Fruit fly (Drosophila melanogaster) whole organism, embryonic: Measurements from ENCODE around the gene Hsp60B.

Source experiments
- Ada2b ChIP-seq: fragments of 200-800 bp; sonication (Bioruptor generic); IDR thresholded peaks from 2 replicates; pipeline ENCODE4 v1.3.6; 2022; ENCODE audit warnings: missing biosample characterization, missing genetic modification characterization
- Adf1 ChIP-seq: fragments of 200-800 bp; sonication (Bioruptor generic); IDR thresholded peaks from 2 replicates; pipeline ENCODE4 v1.3.6; 2022; ENCODE audit warnings: missing biosample characterization, missing genetic modification characterization
- Aef1 ChIP-seq: fragments of 200-800 bp; sonication (Bioruptor generic); IDR thresholded peaks from 3 replicates; pipeline ENCODE4 v1.3.6; 2022; ENCODE audit warnings: missing biosample characterization, missing genetic modification characterization
- B-H1 ChIP-seq: fragments of 200-800 bp; sonication (Bioruptor generic); IDR thresholded peaks from 3 replicates; pipeline ENCODE4 v1.3.6; 2022; ENCODE audit warnings: missing biosample characterization, missing genetic modification characterization
- Bdp1 ChIP-seq: fragments of 200-800 bp; sonication (Bioruptor generic); optimal IDR thresholded peaks from 3 replicates; lab custom pipeline; 2016; ENCODE audit warnings: missing biosample characterization, missing genetic modification characterization
- Bgb ChIP-seq: fragments of 200-800 bp; sonication (Bioruptor generic); IDR thresholded peaks from 2 replicates; pipeline ENCODE4 v1.3.6; 2022; ENCODE audit warnings: missing biosample characterization, missing genetic modification characterization; ENCODE audit not compliant: partially characterized antibody
- Bteb2 ChIP-seq: fragments of 200-800 bp; sonication (Bioruptor generic); optimal IDR thresholded peaks from 2 replicates; lab custom pipeline; 2016; ENCODE audit warnings: missing biosample characterization, missing genetic modification characterization
- CG12104 ChIP-seq: fragments of 200-800 bp; sonication (Bioruptor generic); optimal IDR thresholded peaks from 3 replicates; lab custom pipeline; 2016; ENCODE audit warnings: missing biosample characterization, missing genetic modification characterization
- CG14014 ChIP-seq: fragments of 200-800 bp; sonication (Bioruptor generic); IDR thresholded peaks from 2 replicates; pipeline ENCODE4 v1.3.6; 2022; ENCODE audit warnings: missing biosample characterization, missing genetic modification characterization
- CG15514 ChIP-seq: fragments of 200-800 bp; sonication (Bioruptor generic); optimal IDR thresholded peaks from 3 replicates; lab custom pipeline; 2017; ENCODE audit warnings: missing biosample characterization, missing genetic modification characterization, mild to moderate bottlenecking, moderate library complexity, missing genetic modification reagents
- CG1647 ChIP-seq: fragments of 200-800 bp; sonication (Bioruptor generic); optimal IDR thresholded peaks from 3 replicates; lab custom pipeline; 2016; ENCODE audit warnings: missing biosample characterization, missing genetic modification characterization
- CG16863 ChIP-seq: fragments of 200-800 bp; sonication (Bioruptor generic); optimal IDR thresholded peaks from 3 replicates; lab custom pipeline; 2016; ENCODE audit warnings: missing biosample characterization, missing genetic modification characterization
- CG17568 ChIP-seq: fragments of 200-800 bp; sonication (Bioruptor generic); optimal IDR thresholded peaks from 2 replicates; lab custom pipeline; 2018; ENCODE audit warnings: missing biosample characterization, mild to moderate bottlenecking, missing genetic modification characterization, moderate library complexity
- CG42726 ChIP-seq: fragments of 200-800 bp; sonication (Bioruptor generic); IDR thresholded peaks from 2 replicates; pipeline ENCODE4 v1.3.6; 2022; ENCODE audit warnings: missing biosample characterization, missing genetic modification characterization; ENCODE audit not compliant: partially characterized antibody
- CG4707 ChIP-seq: fragments of 200-800 bp; sonication (Bioruptor generic); optimal IDR thresholded peaks from 2 replicates; lab custom pipeline; 2018; ENCODE audit warnings: missing biosample characterization, mild to moderate bottlenecking, missing genetic modification characterization, moderate library complexity
- CG7745 ChIP-seq: fragments of 200-800 bp; sonication (Bioruptor generic); optimal IDR thresholded peaks from 2 replicates; lab custom pipeline; 2018; ENCODE audit warnings: missing biosample characterization, mild to moderate bottlenecking, missing genetic modification characterization, moderate library complexity
- CG7928 ChIP-seq: fragments of 200-800 bp; sonication (Bioruptor generic); optimal IDR thresholded peaks from 2 replicates; lab custom pipeline; 2017; ENCODE audit warnings: missing biosample characterization, mild to moderate bottlenecking, missing genetic modification characterization
- CG8478 ChIP-seq: fragments of >200 bp; optimal IDR thresholded peaks from 2 replicates; lab custom pipeline; 2018
- CkIIα-i1 ChIP-seq: fragments of 200-800 bp; sonication (Bioruptor generic); IDR thresholded peaks from 2 replicates; pipeline ENCODE4 v1.3.6; 2022; ENCODE audit warnings: missing biosample characterization, missing genetic modification characterization
- CrebB ChIP-seq: fragments of 200-800 bp; sonication (Bioruptor generic); optimal IDR thresholded peaks from 3 replicates; lab custom pipeline; 2018; ENCODE audit warnings: missing biosample characterization, mild to moderate bottlenecking, missing genetic modification characterization
- Dad ChIP-seq: fragments of 200-800 bp; sonication (Bioruptor generic); optimal IDR thresholded peaks from 3 replicates; lab custom pipeline; 2016; ENCODE audit warnings: missing biosample characterization, missing genetic modification characterization
- Dek ChIP-seq: fragments of 200-800 bp; sonication (Bioruptor generic); optimal IDR thresholded peaks from 3 replicates; lab custom pipeline; 2019; ENCODE audit warnings: missing biosample characterization, mild to moderate bottlenecking, missing genetic modification characterization, moderate library complexity
- Dip3 ChIP-seq: fragments of 200-800 bp; sonication (Bioruptor generic); optimal IDR thresholded peaks from 3 replicates; lab custom pipeline; 2016; ENCODE audit warnings: missing biosample characterization, missing genetic modification characterization
- Eip74EF ChIP-seq, 2 experiments: fragments of 200-800 bp in 1 of 2; fragments of >200 bp in 1 of 2; sonication (Bioruptor generic) in 1 of 2; optimal IDR thresholded peaks; 2 replicates each; lab custom pipeline; 2017 to 2019; ENCODE audit warnings: missing biosample characterization in 2 of 2, missing genetic modification characterization in 2 of 2, mild to moderate bottlenecking in 1 of 2, moderate library complexity in 1 of 2
- Fer2 ChIP-seq: fragments of 200-800 bp; sonication (Bioruptor generic); optimal IDR thresholded peaks from 2 replicates; lab custom pipeline; 2018; ENCODE audit warnings: missing biosample characterization, mild to moderate bottlenecking, missing genetic modification characterization, moderate library complexity
- Gug ChIP-seq: fragments of 200-800 bp; sonication (Bioruptor generic); IDR thresholded peaks from 4 replicates; pipeline ENCODE4 v1.3.6; 2022; ENCODE audit warnings: missing biosample characterization, missing genetic modification characterization
- H15 ChIP-seq: fragments of 200-800 bp; sonication (Bioruptor generic); IDR thresholded peaks from 3 replicates; pipeline ENCODE4 v1.3.6; 2022; ENCODE audit warnings: missing biosample characterization, missing genetic modification characterization
- Hmx ChIP-seq: fragments of 200-800 bp; sonication (Bioruptor generic); optimal IDR thresholded peaks from 2 replicates; lab custom pipeline; 2016; ENCODE audit warnings: missing biosample characterization, missing genetic modification characterization
- Jarid2 ChIP-seq: fragments of 200-800 bp; sonication (Bioruptor generic); optimal IDR thresholded peaks from 3 replicates; lab custom pipeline; 2017; ENCODE audit warnings: mild to moderate bottlenecking, missing biosample characterization, missing genetic modification reagents, missing genetic modification characterization
- MTF-1 ChIP-seq: fragments of 200-800 bp; sonication (Bioruptor generic); optimal IDR thresholded peaks from 2 replicates; lab custom pipeline; 2018; ENCODE audit warnings: missing biosample characterization, mild to moderate bottlenecking, missing genetic modification characterization, borderline replicate concordance
- Neu2 ChIP-seq: fragments of 200-800 bp; sonication (Bioruptor generic); optimal IDR thresholded peaks from 3 replicates; lab custom pipeline; 2016; ENCODE audit warnings: missing biosample characterization, missing genetic modification characterization, borderline replicate concordance
- Nf-YA ChIP-seq: fragments of 200-800 bp; sonication (Bioruptor generic); IDR thresholded peaks from 2 replicates; pipeline ENCODE4 v1.3.6; 2022; ENCODE audit warnings: missing biosample characterization, missing genetic modification characterization
- Nf-YC ChIP-seq: fragments of 200-800 bp; optimal IDR thresholded peaks from 3 replicates; lab custom pipeline; 2019; ENCODE audit warnings: missing biosample characterization, mild to moderate bottlenecking, missing genetic modification characterization, moderate library complexity
- NfI ChIP-seq: fragments of 200-800 bp; sonication (Bioruptor generic); optimal IDR thresholded peaks from 3 replicates; lab custom pipeline; 2018; ENCODE audit warnings: missing biosample characterization, mild to moderate bottlenecking, missing genetic modification characterization, moderate library complexity
- Sox102F ChIP-seq: fragments of 200-800 bp; sonication (Bioruptor generic); optimal IDR thresholded peaks from 2 replicates; lab custom pipeline; 2018; ENCODE audit warnings: missing biosample characterization, mild to moderate bottlenecking, missing genetic modification characterization, moderate library complexity
- Spps ChIP-seq: fragments of 200-800 bp; sonication (Bioruptor generic); optimal IDR thresholded peaks from 2 replicates; lab custom pipeline; 2018; ENCODE audit warnings: missing biosample characterization, mild to moderate bottlenecking, missing genetic modification characterization
- aop ChIP-seq: fragments of 200-800 bp; sonication (Bioruptor generic); IDR thresholded peaks from 2 replicates; pipeline ENCODE4 v1.3.6; 2022; ENCODE audit warnings: missing biosample characterization, missing genetic modification characterization
- bowl ChIP-seq: fragments of 200-800 bp; sonication (Bioruptor generic); IDR thresholded peaks from 2 replicates; pipeline ENCODE4 v1.3.6; 2022; ENCODE audit warnings: missing biosample characterization, missing genetic modification characterization
- chn ChIP-seq: fragments of 200-800 bp; sonication (Bioruptor generic); optimal IDR thresholded peaks from 2 replicates; lab custom pipeline; 2016; ENCODE audit warnings: missing biosample characterization, missing genetic modification characterization
- dmrt99B ChIP-seq: fragments of 200-800 bp; sonication (Bioruptor generic); optimal IDR thresholded peaks from 2 replicates; lab custom pipeline; 2018; ENCODE audit warnings: missing biosample characterization, mild to moderate bottlenecking, missing genetic modification characterization, moderate library complexity
- en ChIP-seq: fragments of 200-800 bp; sonication (Bioruptor generic); optimal IDR thresholded peaks from 2 replicates; lab custom pipeline; 2016; ENCODE audit warnings: missing biosample characterization, missing genetic modification characterization
- exex ChIP-seq: fragments of 200-800 bp; sonication (Bioruptor generic); optimal IDR thresholded peaks from 4 replicates; lab custom pipeline; 2018; ENCODE audit warnings: missing biosample characterization, mild to moderate bottlenecking, missing genetic modification characterization, moderate library complexity
- jumu ChIP-seq: fragments of 200-800 bp; sonication (Bioruptor generic); optimal IDR thresholded peaks from 3 replicates; lab custom pipeline; 2016; ENCODE audit warnings: missing biosample characterization, missing genetic modification characterization
- kay ChIP-seq: fragments of 200-800 bp; sonication (Bioruptor generic); optimal IDR thresholded peaks from 2 replicates; lab custom pipeline; 2016; ENCODE audit warnings: missing biosample characterization, missing genetic modification characterization
- lab ChIP-seq: fragments of 200-800 bp; sonication (Bioruptor generic); optimal IDR thresholded peaks from 3 replicates; lab custom pipeline; 2017; ENCODE audit warnings: missing biosample characterization, missing genetic modification characterization, mild to moderate bottlenecking, moderate library complexity, missing genetic modification reagents
- pros ChIP-seq: fragments of 200-800 bp; sonication (Bioruptor generic); optimal IDR thresholded peaks from 3 replicates; lab custom pipeline; 2019; ENCODE audit warnings: missing biosample characterization, mild to moderate bottlenecking, missing genetic modification characterization, moderate library complexity
- sens-2 ChIP-seq: fragments of 200-800 bp; sonication (Bioruptor generic); IDR thresholded peaks from 2 replicates; pipeline ENCODE4 v1.3.6; 2022; ENCODE audit warnings: missing biosample characterization, missing genetic modification characterization
- seq ChIP-seq: fragments of 200-800 bp; sonication (Bioruptor generic); IDR thresholded peaks from 2 replicates; pipeline ENCODE4 v1.3.6; 2022; ENCODE audit warnings: missing biosample characterization, missing genetic modification characterization
- sug ChIP-seq: fragments of 200-800 bp; optimal IDR thresholded peaks from 2 replicates; lab custom pipeline; 2019; ENCODE audit warnings: missing biosample characterization, mild to moderate bottlenecking, missing genetic modification characterization, moderate library complexity
- tap ChIP-seq: fragments of 200-800 bp; optimal IDR thresholded peaks from 3 replicates; lab custom pipeline; 2019; ENCODE audit warnings: missing biosample characterization, mild to moderate bottlenecking, missing genetic modification characterization, moderate library complexity
- tx ChIP-seq: fragments of 200-800 bp; sonication (Bioruptor generic); optimal IDR thresholded peaks from 2 replicates; lab custom pipeline; 2016; ENCODE audit warnings: missing biosample characterization, missing genetic modification characterization
- yki ChIP-seq: fragments of >200 bp; optimal IDR thresholded peaks from 3 replicates; lab custom pipeline; 2018
- z ChIP-seq: fragments of 200-800 bp; sonication (Bioruptor generic); IDR thresholded peaks from 3 replicates; pipeline ENCODE4 v1.3.6; 2022; ENCODE audit warnings: missing biosample characterization, missing genetic modification characterization

Gene Hsp60B

dm6 chr2L:701868-702327 lies 26.3 kb upstream of the Hsp60B start (continued):
- TF ChIP-seq jumu (GFP tag; lab: Kevin White, UChicago) (no peak), Sox102F (GFP tag; lab: Kevin White, UChicago) (no peak), CG1647 (GFP tag; lab: Kevin White, UChicago) (no peak), Bteb2 (GFP tag; lab: Kevin White, UChicago) (no peak), Eip74EF (GFP tag; optimal IDR thresholded peaks at IDR 0.05; lab: Kevin White, UChicago) (no peak), sug (tag; lab: Kevin White, UChicago) (no peak), Hmx (GFP tag; lab: Kevin White, UChicago) (no peak), CrebB (tag; lab: Kevin White, UChicago) (no peak), Dip3 (GFP tag; lab: Kevin White, UChicago) (no peak), CkIIα-i1 (GFP tag; lab: Robert Waterston, UW) (no peak), CG7745 (tag; lab: Kevin White, UChicago) (peak; percentile 19), Spps (tag; lab: Kevin White, UChicago) (no peak), MTF-1 (GFP tag; lab: Kevin White, UChicago) (no peak), Bgb (GFP tag; lab: Robert Waterston, UW) (no peak), H15 (no peak), aop (no peak), bowl (GFP tag; lab: Robert Waterston, UW) (no peak), chn (no peak), Aef1 (GFP tag; lab: Robert Waterston, UW) (no peak), Dad (no peak), z (GFP tag; lab: Robert Waterston, UW) (no peak), sens-2 (GFP tag; lab: Robert Waterston, UW) (no peak), seq (GFP tag; lab: Robert Waterston, UW) (no peak), tap (no peak), CG16863 (no peak), CG8478 (lab: Kevin White, UChicago) (no peak), Gug (GFP tag; lab: Robert Waterston, UW) (no peak), exex (tag; lab: Kevin White, UChicago) (no peak), Dek (tag; lab: Kevin White, UChicago) (no peak), CG15514 (GFP tag; lab: Kevin White, UChicago) (no peak), pros (GFP tag; lab: Kevin White, UChicago) (peak; percentile 69), CG12104 (GFP tag; lab: Kevin White, UChicago) (no peak), lab (no peak), CG7928 (GFP tag; lab: Kevin White, UChicago) (no peak), en (GFP tag; lab: Kevin White, UChicago) (no peak), CG4707 (no peak), Nf-YA (GFP tag; lab: Robert Waterston, UW) (no peak), CG14014 (GFP tag; lab: Robert Waterston, UW) (no peak), kay (GFP tag; lab: Kevin White, UChicago) (no peak), NfI (GFP tag; lab: Kevin White, UChicago) (no peak), Adf1 (GFP tag; lab: Robert Waterston, UW) (no peak), B-H1 (GFP tag; lab: Robert Waterston, UW) (no peak), CG42726 (GFP tag; lab: Robert Waterston, UW) (no peak), yki (lab: Kevin White, UChicago) (peak; percentile 93), Ada2b (GFP tag; lab: Robert Waterston, UW) (no peak), dmrt99B (tag; lab: Kevin White, UChicago) (no peak), Bdp1 (GFP tag; lab: Kevin White, UChicago) (no peak), tx (GFP tag; lab: Kevin White, UChicago) (no peak), Fer2 (tag; lab: Kevin White, UChicago) (no peak), CG17568 (GFP tag; lab: Kevin White, UChicago) (no peak), Nf-YC (tag; lab: Kevin White, UChicago) (no peak), Neu2 (GFP tag; lab: Kevin White, UChicago) (no peak), Jarid2 (GFP tag; lab: Kevin White, UChicago) (no peak)
